Worm (Caenorhabditis elegans): ENCODE measurements around the gene C04E12.4.

DNA sequence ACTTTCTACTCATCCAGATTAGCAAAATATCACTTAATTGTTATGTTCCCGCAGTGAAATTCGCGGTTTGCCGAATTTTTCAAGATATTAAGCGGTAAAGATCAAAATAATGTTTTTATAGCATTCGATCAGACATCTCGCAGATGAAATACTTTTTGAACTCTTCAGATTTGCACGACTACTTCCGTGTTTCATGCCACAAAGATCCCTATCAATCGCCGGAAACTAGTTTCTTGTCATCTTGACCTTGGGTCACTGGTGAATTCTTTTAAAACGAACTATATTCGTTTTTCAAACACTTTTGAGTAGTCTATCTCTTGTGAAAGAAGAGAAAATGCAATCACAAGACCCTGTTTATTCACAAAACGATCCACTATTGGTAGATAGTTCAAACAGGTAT lies 50.4 kb downstream of the C04E12.4 start, which contains the start of gene txt-11:
- TF ChIP-seq nhr-43 (tag; optimal IDR thresholded peaks at IDR 0.05; ENCODE audit: poor library complexity, severe bottlenecking) (no peak), nhr-28 (tag; optimal IDR thresholded peaks at IDR 0.05) (no peak), unc-39 (tag; optimal IDR thresholded peaks at IDR 0.05) (no peak), ceh-28 (tag; optimal IDR thresholded peaks at IDR 0.05) (no peak), nhr-12 (tag; optimal IDR thresholded peaks at IDR 0.05) (no peak), ztf-11 (tag; optimal IDR thresholded peaks at IDR 0.05) (no peak)

All from whole organism, L3 larva.